Worm (Caenorhabditis elegans) whole organism, mixed stage, embryonic: ENCODE data around the gene unc-3.

ENCODE experiments used
- M03D4.4 ChIP-seq: sonication (generic microtip); optimal IDR thresholded peaks from 2 replicates; lab custom pipeline; 2017; ENCODE audit warnings: mild to moderate bottlenecking, missing genetic modification characterization, missing compliant biosample characterization
- bed-3 ChIP-seq: fragments of 200-800 bp; sonication (Bioruptor generic); optimal IDR thresholded peaks from 3 replicates; lab custom pipeline; 2018; ENCODE audit warnings: mild to moderate bottlenecking, missing genetic modification characterization, moderate library complexity, missing compliant biosample characterization
- ceh-39 ChIP-seq: fragments of 150-350 bp; optimal IDR thresholded peaks from 2 replicates; lab custom pipeline; 2014; ENCODE audit warnings: missing biosample characterization, missing genetic modification characterization
- ceh-43 ChIP-seq: fragments of 200-800 bp; sonication (Bioruptor generic); optimal IDR thresholded peaks from 2 replicates; lab custom pipeline; 2018; ENCODE audit warnings: mild to moderate bottlenecking, missing genetic modification characterization, moderate library complexity, missing compliant biosample characterization
- ces-1 ChIP-seq: fragments of 150-350 bp; optimal IDR thresholded peaks from 2 replicates; lab custom pipeline; 2014; ENCODE audit warnings: missing biosample characterization, missing genetic modification reagents, missing genetic modification characterization
- drap-1 ChIP-seq: fragments of 200-800 bp; sonication (Bioruptor generic); optimal IDR thresholded peaks from 3 replicates; lab custom pipeline; 2018; ENCODE audit warnings: mild to moderate bottlenecking, missing genetic modification characterization, missing compliant biosample characterization
- elt-1 ChIP-seq: sonication (generic microtip); optimal IDR thresholded peaks from 2 replicates; lab custom pipeline; 2017; ENCODE audit warnings: missing genetic modification characterization, mild to moderate bottlenecking, missing compliant biosample characterization, antibody characterized with exemption, moderate library complexity, borderline replicate concordance; ENCODE audit not compliant: insufficient read depth
- elt-3 ChIP-seq: fragments of 150-350 bp; optimal IDR thresholded peaks from 2 replicates; lab custom pipeline; 2014; ENCODE audit warnings: missing biosample characterization, missing genetic modification characterization
- flh-1 ChIP-seq: fragments of 200-800 bp; sonication (Bioruptor generic); optimal IDR thresholded peaks from 2 replicates; lab custom pipeline; 2018; ENCODE audit warnings: mild to moderate bottlenecking, missing genetic modification characterization, moderate library complexity, missing compliant biosample characterization
- ham-2 ChIP-seq: fragments of 200-800 bp; sonication (Bioruptor generic); optimal IDR thresholded peaks from 2 replicates; lab custom pipeline; 2018; ENCODE audit warnings: mild to moderate bottlenecking, missing genetic modification characterization, missing compliant biosample characterization
- hlh-1 ChIP-seq: fragments of 150-350 bp; optimal IDR thresholded peaks from 2 replicates; lab custom pipeline; 2014; ENCODE audit warnings: missing biosample characterization, missing genetic modification reagents, missing genetic modification characterization
- lin-13 ChIP-seq: fragments of 150-350 bp; optimal IDR thresholded peaks from 2 replicates; lab custom pipeline; 2014; ENCODE audit warnings: missing biosample characterization, missing genetic modification characterization
- lsy-2 ChIP-seq: fragments of 150-350 bp; optimal IDR thresholded peaks from 2 replicates; lab custom pipeline; 2014; ENCODE audit warnings: missing biosample characterization, missing genetic modification characterization
- mab-5 ChIP-seq: fragments of 150-350 bp; optimal IDR thresholded peaks from 2 replicates; lab custom pipeline; 2014; ENCODE audit warnings: missing biosample characterization, missing genetic modification characterization
- mep-1 ChIP-seq: fragments of 150-350 bp; optimal IDR thresholded peaks from 2 replicates; lab custom pipeline; 2017; ENCODE audit warnings: missing biosample characterization, missing genetic modification reagents, missing genetic modification characterization, inconsistent platforms
- mls-2 ChIP-seq: sonication (generic microtip); optimal IDR thresholded peaks from 2 replicates; lab custom pipeline; 2016; ENCODE audit warnings: mild to moderate bottlenecking, missing genetic modification characterization, moderate library complexity, missing compliant biosample characterization
- nhr-12 ChIP-seq: fragments of 150-350 bp; optimal IDR thresholded peaks from 2 replicates; lab custom pipeline; 2014; ENCODE audit warnings: missing biosample characterization, missing genetic modification characterization
- nhr-2 ChIP-seq: fragments of 150-350 bp; optimal IDR thresholded peaks from 2 replicates; lab custom pipeline; 2014; ENCODE audit warnings: missing biosample characterization, missing genetic modification characterization
- nhr-237 ChIP-seq: fragments of 150-350 bp; optimal IDR thresholded peaks from 2 replicates; lab custom pipeline; 2014; ENCODE audit warnings: missing biosample characterization, missing genetic modification characterization
- nhr-28 ChIP-seq: fragments of 150-350 bp; optimal IDR thresholded peaks from 2 replicates; lab custom pipeline; 2014; ENCODE audit warnings: missing biosample characterization, missing genetic modification characterization
- nhr-76 ChIP-seq: sonication (generic microtip); optimal IDR thresholded peaks from 2 replicates; lab custom pipeline; 2017; ENCODE audit warnings: missing biosample characterization, missing genetic modification characterization
- pha-4 ChIP-seq: fragments of 150-350 bp; optimal IDR thresholded peaks from 2 replicates; lab custom pipeline; 2018; ENCODE audit warnings: missing biosample characterization, missing genetic modification reagents, missing genetic modification characterization
- sem-2 ChIP-seq: fragments of 200-800 bp; sonication (Bioruptor generic); optimal IDR thresholded peaks from 2 replicates; lab custom pipeline; 2018; ENCODE audit warnings: mild to moderate bottlenecking, missing genetic modification characterization, missing compliant biosample characterization
- sptf-1 ChIP-seq: sonication (generic microtip); optimal IDR thresholded peaks from 2 replicates; lab custom pipeline; 2017; ENCODE audit warnings: mild to moderate bottlenecking, missing genetic modification characterization, moderate library complexity, missing compliant biosample characterization
- unc-120 ChIP-seq: sonication (generic microtip); optimal IDR thresholded peaks from 2 replicates; lab custom pipeline; 2017; ENCODE audit warnings: missing genetic modification characterization, missing compliant biosample characterization; ENCODE audit not compliant: poor library complexity, severe bottlenecking
- unc-39 ChIP-seq: fragments of 150-350 bp; optimal IDR thresholded peaks from 2 replicates; lab custom pipeline; 2014; ENCODE audit warnings: missing biosample characterization, missing genetic modification characterization
- unc-62 ChIP-seq: fragments of 150-350 bp; optimal IDR thresholded peaks from 2 replicates; lab custom pipeline; 2014; ENCODE audit warnings: missing biosample characterization, missing genetic modification reagents, missing genetic modification characterization
- zip-8 ChIP-seq: fragments of 150-350 bp; optimal IDR thresholded peaks from 2 replicates; lab custom pipeline; 2014; ENCODE audit warnings: missing biosample characterization, missing genetic modification characterization
- ztf-11 ChIP-seq: fragments of 150-350 bp; optimal IDR thresholded peaks from 2 replicates; lab custom pipeline; 2014; ENCODE audit warnings: missing biosample characterization, missing genetic modification characterization

Gene unc-3

DNA sequence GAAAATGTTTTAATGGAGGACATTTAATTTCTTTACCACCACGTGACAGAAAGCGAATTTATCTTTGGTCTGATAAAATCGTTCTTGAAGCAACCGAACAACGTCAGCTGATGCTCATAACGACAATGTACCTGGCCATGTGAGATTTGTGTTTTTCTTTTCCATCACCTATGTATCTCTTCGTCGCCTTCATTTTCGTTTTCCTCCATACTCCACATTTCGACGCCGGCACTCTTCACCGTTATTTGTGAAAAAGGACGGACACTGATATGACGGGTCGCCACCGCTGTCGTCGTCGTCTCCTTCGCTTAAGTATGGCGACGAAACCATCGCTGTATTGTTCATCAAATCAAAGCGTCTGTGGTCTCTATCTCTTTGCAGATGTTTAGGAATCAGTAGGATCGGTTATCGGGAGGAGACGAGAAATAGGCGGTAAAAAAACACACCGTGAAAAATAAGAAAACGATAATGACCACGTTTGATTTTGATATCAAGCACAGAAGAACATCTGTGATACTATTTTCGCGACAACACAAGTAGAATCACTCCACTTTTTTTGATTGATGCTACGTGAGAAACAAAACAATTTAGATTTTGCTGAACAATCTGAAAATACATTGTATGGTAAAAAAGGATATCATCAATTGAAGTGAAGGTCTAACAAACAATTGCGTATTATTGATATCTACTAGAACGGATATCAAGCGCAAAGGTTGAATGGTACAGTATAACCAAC lies 13.7 kb downstream of the unc-3 start:
- TF ChIP-seq M03D4.4 (tag; lab: Kevin White, UChicago), result no peak
- no peak for TF ChIP-seq unc-120 (tag; lab: Kevin White, UChicago)
- no peak for TF ChIP-seq ham-2 (GFP tag; lab: Kevin White, UChicago)
- TF ChIP-seq unc-39 (tag; lab: Kevin White, UChicago), result no peak
- no peak for TF ChIP-seq hlh-1 (tag; lab: Kevin White, UChicago)
- no peak for TF ChIP-seq ztf-11 (tag; lab: Kevin White, UChicago)
- TF ChIP-seq nhr-237 (tag; lab: Kevin White, UChicago), result no peak
- TF ChIP-seq drap-1 (GFP tag; lab: Kevin White, UChicago), result no peak
- TF ChIP-seq pha-4 (tag; lab: Kevin White, UChicago), result no peak
- no peak for TF ChIP-seq nhr-28
- no peak for TF ChIP-seq lsy-2 (tag; lab: Kevin White, UChicago)
- TF ChIP-seq mab-5 (tag; lab: Kevin White, UChicago), result no peak
- no peak for TF ChIP-seq bed-3 (GFP tag; lab: Kevin White, UChicago)
- TF ChIP-seq mep-1 (tag; lab: Kevin White, UChicago), result no peak
- no peak for TF ChIP-seq lin-13
- TF ChIP-seq sptf-1, result no peak

DNA sequence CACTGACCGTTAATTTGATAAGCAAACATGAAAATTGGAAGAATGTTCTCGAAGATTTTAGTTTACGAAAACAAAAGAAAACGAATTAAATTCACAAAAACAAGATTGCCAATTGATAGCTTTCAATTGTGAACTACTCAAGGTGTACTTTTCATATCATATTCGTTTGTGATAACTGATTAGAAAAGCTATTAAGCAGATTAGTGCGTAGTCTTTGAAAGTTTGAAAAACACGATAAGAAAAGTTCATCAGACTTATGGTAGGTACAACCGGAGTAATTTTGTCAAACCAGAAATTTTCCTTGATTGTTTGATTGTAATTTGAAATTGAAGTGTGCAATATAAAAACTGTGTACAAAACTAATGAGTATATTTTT lies 14.2 kb downstream of the unc-3 start:
- TF ChIP-seq nhr-12, result no peak
- TF ChIP-seq nhr-2 (tag; lab: Kevin White, UChicago), result no peak

DNA sequence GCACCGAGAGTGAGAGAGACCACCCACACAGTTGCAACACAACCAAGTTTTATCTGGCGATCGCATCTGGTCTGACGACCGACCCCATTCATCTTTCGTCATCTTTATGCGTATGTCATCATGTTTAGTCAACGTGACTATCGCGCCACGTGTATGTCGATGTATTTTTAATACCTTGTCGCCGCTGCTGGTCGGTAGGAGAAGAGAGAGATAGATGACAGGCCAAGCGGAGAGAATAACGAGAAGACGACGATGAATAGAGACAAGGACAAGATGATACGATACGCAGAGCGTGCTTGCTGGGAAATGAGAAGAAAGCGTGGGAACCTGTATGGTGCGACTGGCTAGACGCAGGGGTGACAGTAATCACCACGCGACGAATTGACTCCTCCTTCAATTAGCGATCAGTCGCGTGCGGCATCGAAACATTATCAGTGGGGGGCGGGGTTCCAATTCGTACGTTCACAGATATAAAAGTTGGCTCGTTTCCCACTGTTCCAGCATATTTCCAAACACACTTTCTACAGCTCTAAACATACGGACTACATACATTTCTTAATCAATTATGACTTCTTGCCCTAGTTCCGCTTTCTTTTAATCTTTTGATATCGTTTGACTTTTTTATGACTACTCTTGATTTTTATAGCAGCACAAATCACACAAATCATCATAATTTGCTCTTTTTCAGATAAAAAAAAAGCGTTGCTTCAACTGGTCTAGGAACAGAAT lies 17.1 kb downstream of the unc-3 start, which contains the start of gene tatn-1:
tatn-1 (plus strand) TSS at position 689 of the 729 bp plus-strand sequence.
- no peak for TF ChIP-seq ces-1
- TF ChIP-seq pha-4 (tag; lab: Kevin White, UChicago), result no peak
- peak; percentile 23 for TF ChIP-seq mep-1 (tag; lab: Kevin White, UChicago)
- TF ChIP-seq unc-62, result peak; percentile 91
- TF ChIP-seq mab-5 (tag; lab: Kevin White, UChicago), result no peak
- no peak for TF ChIP-seq nhr-76 (tag; lab: Kevin White, UChicago)
- TF ChIP-seq ceh-39 (tag; lab: Kevin White, UChicago), result no peak
- no peak for TF ChIP-seq mls-2 (tag; lab: Kevin White, UChicago)
- TF ChIP-seq flh-1 (GFP tag; lab: Kevin White, UChicago), result no peak
- no peak for TF ChIP-seq nhr-28
- peak; percentile 89 for TF ChIP-seq elt-3 (tag; lab: Kevin White, UChicago)
- no peak for TF ChIP-seq unc-120 (tag; lab: Kevin White, UChicago)
- no peak for TF ChIP-seq nhr-12
- TF ChIP-seq unc-39 (tag; lab: Kevin White, UChicago), result no peak
- no peak for TF ChIP-seq sem-2 (GFP tag; lab: Kevin White, UChicago)
- no peak for TF ChIP-seq nhr-237 (tag; lab: Kevin White, UChicago)
- no peak for TF ChIP-seq bed-3 (GFP tag; lab: Kevin White, UChicago)
- peak; percentile 93 for TF ChIP-seq elt-1 (tag; lab: Kevin White, UChicago)
- TF ChIP-seq nhr-2 (tag; lab: Kevin White, UChicago), result peak; percentile 13
- no peak for TF ChIP-seq zip-8 (tag; lab: Kevin White, UChicago)
- no peak for TF ChIP-seq lin-13
- peak; percentile 88 for TF ChIP-seq ham-2 (GFP tag; lab: Kevin White, UChicago)

DNA sequence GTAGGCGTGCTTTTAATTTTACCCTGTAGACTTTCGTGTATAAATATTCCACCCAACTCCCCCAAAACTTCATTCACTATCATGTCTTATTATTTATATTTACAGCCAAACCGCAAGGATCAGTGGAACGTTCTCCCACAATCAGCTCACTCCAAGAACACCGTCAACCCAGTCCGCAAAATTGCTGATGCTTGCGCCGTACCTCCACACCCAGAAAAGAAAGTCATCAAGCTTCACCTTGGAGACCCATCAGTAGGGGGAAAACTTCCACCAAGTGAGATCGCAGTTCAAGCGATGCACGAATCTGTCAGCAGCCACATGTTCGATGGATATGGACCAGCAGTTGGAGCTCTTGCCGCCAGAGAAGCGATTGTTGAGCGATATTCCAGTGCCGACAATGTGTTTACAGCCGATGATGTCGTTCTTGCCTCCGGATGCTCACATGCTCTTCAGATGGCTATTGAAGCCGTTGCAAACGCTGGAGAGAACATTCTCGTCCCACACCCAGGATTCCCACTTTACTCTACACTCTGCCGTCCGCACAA lies 17.9 kb downstream of the unc-3 start:
- TF ChIP-seq ham-2 (GFP tag; lab: Kevin White, UChicago) (no peak), nhr-237 (tag; lab: Kevin White, UChicago) (no peak), M03D4.4 (tag; lab: Kevin White, UChicago) (no peak), nhr-12 (no peak), mep-1 (tag; lab: Kevin White, UChicago) (no peak), unc-39 (tag; lab: Kevin White, UChicago) (no peak), nhr-76 (tag; lab: Kevin White, UChicago) (no peak), ceh-43 (GFP tag; lab: Kevin White, UChicago) (no peak), nhr-2 (tag; lab: Kevin White, UChicago) (no peak), elt-3 (tag; lab: Kevin White, UChicago) (no peak)
